Fruit fly (Drosophila melanogaster): Measurements from ENCODE around the gene CG8202.

Gene CG8202

DNA sequence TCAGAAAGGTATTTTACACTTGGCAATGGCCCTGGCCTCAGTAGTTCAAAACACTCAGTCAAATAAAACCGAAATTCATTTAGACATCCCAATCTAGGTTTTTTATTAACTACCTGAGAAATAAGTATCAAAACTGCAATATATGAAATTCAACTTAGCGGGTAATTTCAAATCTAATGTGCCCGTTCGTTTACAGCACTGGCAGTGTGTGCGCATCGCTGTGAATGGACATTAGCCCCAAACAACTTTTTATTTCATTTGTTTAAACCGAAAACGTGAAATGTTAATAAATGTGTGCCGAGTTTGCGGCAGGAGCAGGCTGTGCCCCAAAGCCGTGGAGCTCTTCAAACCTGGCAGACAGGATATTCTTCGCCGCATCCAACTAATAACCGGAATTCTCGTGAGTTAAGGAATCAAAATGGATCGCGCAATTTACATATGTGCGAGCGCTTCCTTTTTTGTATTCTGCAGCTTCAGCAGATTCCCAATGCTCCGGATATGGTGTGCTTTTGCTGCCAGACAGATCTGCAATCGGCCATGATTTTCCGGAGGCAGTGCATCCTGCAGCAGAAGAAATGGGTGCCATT, 8.8 kb upstream of the CG8202 start, which contains the start of gene nom (continued):
- no peak for TF ChIP-seq ftz-f1 (GFP tag; optimal IDR thresholded peaks at IDR 0.05)
- peak; percentile 89 for TF ChIP-seq CG10267 (tag; optimal IDR thresholded peaks at IDR 0.05)
- TF ChIP-seq CG12744 (GFP tag; optimal IDR thresholded peaks at IDR 0.05): no peak
- TF ChIP-seq zfh1 (GFP tag; IDR thresholded peaks at IDR 0.05): no peak
- no peak for TF ChIP-seq wdn (GFP tag; IDR thresholded peaks at IDR 0.05)
- TF ChIP-seq CG4360 (GFP tag; IDR thresholded peaks at IDR 0.05): no peak
- TF ChIP-seq emc (GFP tag; optimal IDR thresholded peaks at IDR 0.05): no peak
- no peak for TF ChIP-seq CG10147 (GFP tag; optimal IDR thresholded peaks at IDR 0.05)
- no peak for TF ChIP-seq esg (GFP tag; conservative IDR thresholded peaks at IDR 0.05)
- no peak for TF ChIP-seq CG8944 (GFP tag; optimal IDR thresholded peaks at IDR 0.05)
- no peak for TF ChIP-seq CG17361 (GFP tag; IDR thresholded peaks at IDR 0.05)
- peak; percentile 35 for TF ChIP-seq phol (tag; optimal IDR thresholded peaks at IDR 0.05)
- no peak for TF ChIP-seq CG1647 (GFP tag; optimal IDR thresholded peaks at IDR 0.05)
- no peak for TF ChIP-seq CG34422 (GFP tag; IDR thresholded peaks at IDR 0.05)
- no peak for TF ChIP-seq CG15479 (GFP tag; optimal IDR thresholded peaks at IDR 0.05)
- TF ChIP-seq E2f2 (GFP tag; IDR thresholded peaks at IDR 0.05): peak; percentile 89
- no peak for TF ChIP-seq aop (GFP tag; IDR thresholded peaks at IDR 0.05)
- no peak for TF ChIP-seq CG1529 (GFP tag; optimal IDR thresholded peaks at IDR 0.05)
- peak; percentile 84 for TF ChIP-seq Dp (GFP tag; optimal IDR thresholded peaks at IDR 0.05)
- no peak for TF ChIP-seq CG32532 (GFP tag; IDR thresholded peaks at IDR 0.05)
- TF ChIP-seq Doc2 (GFP tag; IDR thresholded peaks at IDR 0.05): no peak
- no peak for TF ChIP-seq her (GFP tag; optimal IDR thresholded peaks at IDR 0.05)
- TF ChIP-seq Nf-YC (tag; optimal IDR thresholded peaks at IDR 0.05): no peak
- TF ChIP-seq dati (GFP tag; IDR thresholded peaks at IDR 0.05): no peak
- no peak for TF ChIP-seq CG11247 (GFP tag; IDR thresholded peaks at IDR 0.05)
- TF ChIP-seq CG5245 (GFP tag; optimal IDR thresholded peaks at IDR 0.05): no peak
- no peak for TF ChIP-seq chn (GFP tag; optimal IDR thresholded peaks at IDR 0.05)
- 0 out of 3 replicates have a peak, but pooled peaks have one; percentile 23 for TF ChIP-seq CG14860 (GFP tag; IDR thresholded peaks at IDR 0.05; ENCODE audit: partially characterized antibody)
- no peak for TF ChIP-seq CG8765 (GFP tag; IDR thresholded peaks at IDR 0.05)
- no peak for TF ChIP-seq CG9817 (tag; optimal IDR thresholded peaks at IDR 0.05)
- TF ChIP-seq CG3995 (GFP tag; optimal IDR thresholded peaks at IDR 0.05): no peak
- TF ChIP-seq pfk (GFP tag; optimal IDR thresholded peaks at IDR 0.05): no peak
- TF ChIP-seq CG6654 (GFP tag; optimal IDR thresholded peaks at IDR 0.05): no peak
- no peak for TF ChIP-seq CG14050 (GFP tag; IDR thresholded peaks at IDR 0.05)
- TF ChIP-seq BEAF-32 (GFP tag; optimal IDR thresholded peaks at IDR 0.05): peak; percentile 10

DNA sequence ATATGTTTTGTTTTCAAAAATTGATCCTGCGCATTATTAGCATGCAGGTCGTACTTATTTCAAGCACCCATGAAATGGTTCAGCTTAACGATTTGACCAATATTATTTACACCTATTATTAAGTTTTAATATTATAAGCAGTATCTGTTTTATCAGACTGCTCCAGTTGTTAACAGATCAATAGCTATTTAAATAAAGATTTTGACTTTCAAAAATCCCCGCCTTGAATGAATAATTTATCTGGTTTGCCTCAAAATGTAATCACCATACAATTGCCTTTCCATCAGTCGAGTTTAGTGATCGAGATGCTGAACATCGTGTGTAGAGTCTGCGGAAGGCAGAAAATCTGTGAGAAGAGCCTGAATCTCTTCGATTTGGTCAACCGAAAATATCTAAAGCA, 6.7 kb upstream of the CG8202 start, which contains the start of gene ouib:
Gene ouib (plus strand): TSS at position 301 of the 400 bp plus-strand sequence.
- TF ChIP-seq pros (GFP tag; optimal IDR thresholded peaks at IDR 0.05) (no peak), Ets97D (GFP tag; optimal IDR thresholded peaks at IDR 0.05) (no peak), wor (GFP tag; IDR thresholded peaks at IDR 0.05) (no peak), CG31388 (GFP tag; optimal IDR thresholded peaks at IDR 0.05) (no peak), tx (GFP tag; optimal IDR thresholded peaks at IDR 0.05) (no peak), CG14667 (GFP tag; IDR thresholded peaks at IDR 0.05) (no peak), CG6689 (GFP tag; IDR thresholded peaks at IDR 0.05) (no peak)

Measured in whole organism, embryonic.